Worm (Caenorhabditis elegans) whole organism, L4 larva: Measurements from ENCODE around the gene R03E9.2.

ENCODE experiments used
- ceh-20 ChIP-seq: fragments of 200-800 bp; sonication (Bioruptor generic); IDR thresholded peaks from 2 replicates; pipeline ENCODE4 v1.3.6; 2022; ENCODE audit warnings: missing genetic modification reagents, missing genetic modification characterization, missing compliant biosample characterization
- egl-27 ChIP-seq: sonication (generic microtip); optimal IDR thresholded peaks from 3 replicates; lab custom pipeline; 2017; ENCODE audit warnings: missing biosample characterization, missing genetic modification reagents, missing genetic modification characterization
- hlh-30 ChIP-seq: sonication (generic microtip); optimal IDR thresholded peaks from 2 replicates; lab custom pipeline; 2017; ENCODE audit warnings: antibody characterized with exemption, mild to moderate bottlenecking, missing genetic modification characterization, missing compliant biosample characterization; ENCODE audit not compliant: insufficient read depth
- lin-13 ChIP-seq: fragments of 150-350 bp; optimal IDR thresholded peaks from 2 replicates; lab custom pipeline; 2014; ENCODE audit warnings: missing biosample characterization, missing genetic modification reagents, missing genetic modification characterization
- lsy-2 ChIP-seq, 2 experiments: fragments of 150-350 bp in 1 of 2; sonication (generic microtip) in 1 of 2; optimal IDR thresholded peaks; 2 replicates each; lab custom pipeline; 2014 to 2017; ENCODE audit warnings: missing biosample characterization in 2 of 2, missing genetic modification characterization in 2 of 2
- nhr-10 ChIP-seq: fragments of 150-350 bp; optimal IDR thresholded peaks from 2 replicates; lab custom pipeline; 2014; ENCODE audit warnings: missing biosample characterization, missing genetic modification characterization
- nhr-77 ChIP-seq: fragments of 150-350 bp; optimal IDR thresholded peaks from 2 replicates; lab custom pipeline; 2014; ENCODE audit warnings: missing biosample characterization, missing genetic modification characterization
- unc-39 ChIP-seq: sonication (generic microtip); optimal IDR thresholded peaks from 2 replicates; lab custom pipeline; 2017; ENCODE audit warnings: missing biosample characterization, missing genetic modification characterization
- ztf-7 ChIP-seq: fragments of 150-350 bp; optimal IDR thresholded peaks from 2 replicates; lab custom pipeline; 2014; ENCODE audit warnings: missing biosample characterization, missing genetic modification characterization

DNA sequence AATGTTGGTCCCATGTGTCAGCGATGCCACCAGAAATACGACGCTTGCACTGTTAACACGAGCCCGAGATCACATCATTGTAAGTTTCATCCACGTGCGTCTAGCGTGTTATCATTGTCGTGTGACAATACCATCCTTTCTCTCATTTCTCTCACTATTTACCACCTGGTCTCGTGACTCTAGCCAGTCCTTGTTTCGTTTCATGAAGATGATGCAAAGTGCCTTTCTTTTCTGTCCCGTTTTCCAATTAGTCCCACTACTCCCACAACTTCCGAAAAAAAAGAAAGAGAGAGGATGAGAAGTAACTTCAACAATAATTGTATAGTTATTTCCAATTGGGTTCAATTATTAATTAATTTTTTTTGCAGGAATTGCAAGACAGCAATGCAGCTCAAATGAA, 9.8 kb upstream of the R03E9.2 start:
- peak; percentile 86 for TF ChIP-seq hlh-30 (tag; lab: Kevin White, UChicago)
- TF ChIP-seq nhr-77 (tag; lab: Kevin White, UChicago), result peak; percentile 39
- TF ChIP-seq ceh-20 (GFP tag; lab: Robert Waterston, UW), result no peak
- peak; percentile 43 to 67 for TF ChIP-seq lsy-2 (tag; optimal IDR thresholded peaks at IDR 0.05; lab: Kevin White, UChicago)
- no peak for TF ChIP-seq lin-13 (GFP tag; lab: Kevin White, UChicago)
- TF ChIP-seq egl-27 (tag; lab: Kevin White, UChicago), result no peak
- TF ChIP-seq unc-39 (tag; lab: Kevin White, UChicago), result no peak
- TF ChIP-seq nhr-10 (tag; lab: Kevin White, UChicago), result peak; percentile 89
- TF ChIP-seq ztf-7 (tag; lab: Kevin White, UChicago), result no peak
